Worm (Caenorhabditis elegans): ENCODE measurements around the gene Y36E3A.2.

- TF ChIP-seq nhr-77 (tag; optimal IDR thresholded peaks at IDR 0.05) (no peak), lsy-2 (tag; optimal IDR thresholded peaks at IDR 0.05) (no peak), nhr-11 (tag; optimal IDR thresholded peaks at IDR 0.05) (no peak), snpc-4 (tag; optimal IDR thresholded peaks at IDR 0.05) (no peak), skn-1 (tag; optimal IDR thresholded peaks at IDR 0.05) (no peak), nhr-21 (tag; optimal IDR thresholded peaks at IDR 0.05) (no peak), lin-13 (GFP tag; optimal IDR thresholded peaks at IDR 0.05) (no peak)
These were observed 40.9 kb downstream of the Y36E3A.2 start for ce11 chrV:15466719-15467118.

Measured in whole organism, L2 larva.